Worm (Caenorhabditis elegans) whole organism, early embryonic: Measurements from ENCODE around the gene pept-2.

Experiments
- B0310.2 ChIP-seq: sonication (generic microtip); optimal IDR thresholded peaks from 2 replicates; lab custom pipeline; 2016; ENCODE audit warnings: mild to moderate bottlenecking, missing genetic modification characterization, missing compliant biosample characterization
- F13C5.2 ChIP-seq: sonication (generic microtip); optimal IDR thresholded peaks from 2 replicates; lab custom pipeline; 2017; ENCODE audit warnings: mild to moderate bottlenecking, missing genetic modification characterization, inconsistent platforms, missing compliant biosample characterization
- aly-1 ChIP-seq: sonication (generic microtip); optimal IDR thresholded peaks from 2 replicates; lab custom pipeline; 2016; ENCODE audit warnings: missing genetic modification characterization, missing compliant biosample characterization
- ama-1 ChIP-seq: fragments of 150-350 bp; optimal IDR thresholded peaks from 2 replicates; lab custom pipeline; 2014
- ceh-13 ChIP-seq: fragments of 200-800 bp; sonication (Bioruptor generic); optimal IDR thresholded peaks from 2 replicates; lab custom pipeline; 2018; ENCODE audit warnings: mild to moderate bottlenecking, missing genetic modification characterization, missing compliant biosample characterization
- ceh-36 ChIP-seq: sonication (generic microtip); optimal IDR thresholded peaks from 2 replicates; lab custom pipeline; 2016; ENCODE audit warnings: missing genetic modification characterization, inconsistent platforms, missing compliant biosample characterization
- ets-7 ChIP-seq: sonication (generic microtip); optimal IDR thresholded peaks from 2 replicates; lab custom pipeline; 2016; ENCODE audit warnings: missing genotype, missing genetic modification characterization, missing compliant biosample characterization
- flt-1 ChIP-seq: fragments of 200-800 bp; sonication (Bioruptor generic); IDR thresholded peaks from 2 replicates; pipeline ENCODE4 v1.3.6; 2022; ENCODE audit warnings: missing genetic modification characterization, missing compliant biosample characterization
- hmbx-1 ChIP-seq: sonication (generic microtip); optimal IDR thresholded peaks from 2 replicates; lab custom pipeline; 2016; ENCODE audit warnings: mild to moderate bottlenecking, missing genetic modification characterization, missing compliant biosample characterization
- hmg-4 ChIP-seq: fragments of 200-800 bp; sonication (Bioruptor generic); optimal IDR thresholded peaks from 2 replicates; lab custom pipeline; 2018; ENCODE audit warnings: mild to moderate bottlenecking, missing genetic modification characterization, missing compliant biosample characterization
- hnd-1 ChIP-seq: sonication (generic microtip); optimal IDR thresholded peaks from 2 replicates; lab custom pipeline; 2016; ENCODE audit warnings: missing genetic modification characterization, missing compliant biosample characterization
- pes-1 ChIP-seq: fragments of 200-800 bp; sonication (Bioruptor generic); IDR thresholded peaks from 2 replicates; pipeline ENCODE4 v1.3.6; 2022; ENCODE audit warnings: missing genetic modification reagents, missing genetic modification characterization, missing compliant biosample characterization
- scrt-1 ChIP-seq: fragments of 200-800 bp; sonication (Bioruptor generic); IDR thresholded peaks from 2 replicates; pipeline ENCODE4 v1.3.6; 2022; ENCODE audit warnings: missing genetic modification characterization, missing compliant biosample characterization
- sea-1 ChIP-seq: fragments of 200-800 bp; sonication (Bioruptor generic); conservative IDR thresholded peaks from 2 replicates; pipeline ENCODE4 v1.3.6; 2022; ENCODE audit warnings: missing genetic modification characterization, missing compliant biosample characterization
- tbx-11 ChIP-seq: fragments of 200-800 bp; sonication (Bioruptor generic); IDR thresholded peaks from 2 replicates; pipeline ENCODE4 v1.3.6; 2022; ENCODE audit warnings: missing genetic modification characterization, missing compliant biosample characterization
- tbx-37 ChIP-seq: fragments of 200-800 bp; sonication (Bioruptor generic); conservative IDR thresholded peaks from 2 replicates; pipeline ENCODE4 v1.3.6; 2022; ENCODE audit warnings: missing genetic modification reagents, missing genetic modification characterization, missing compliant biosample characterization
- tra-4 ChIP-seq: sonication (generic microtip); optimal IDR thresholded peaks from 2 replicates; lab custom pipeline; 2017; ENCODE audit warnings: missing genetic modification characterization, missing compliant biosample characterization

pept-2 gene

DNA sequence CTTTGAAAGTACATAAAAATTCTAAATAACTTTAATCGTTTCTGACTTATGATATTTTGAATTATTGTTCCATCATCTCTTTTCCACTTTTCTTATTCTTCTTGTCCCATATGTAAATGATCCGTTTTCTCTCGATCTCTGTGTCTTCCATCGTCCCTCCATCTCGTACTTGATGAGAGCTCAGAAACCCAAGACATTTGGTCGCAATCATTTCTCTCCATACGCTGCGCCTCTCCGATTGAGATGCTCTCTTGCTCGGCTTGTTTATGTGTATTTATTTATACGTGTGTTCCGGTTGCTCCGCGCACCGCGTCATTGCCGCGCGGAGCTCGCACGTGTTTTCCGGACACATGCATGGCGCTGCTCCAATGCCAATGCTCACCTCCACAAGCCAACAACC is 20.9 kb downstream of the pept-2 start:
- TF ChIP-seq tbx-11 (GFP tag; lab: Robert Waterston, UW), result no peak
- no peak for TF ChIP-seq scrt-1 (GFP tag; lab: Robert Waterston, UW)
- TF ChIP-seq ceh-13, result no peak
- no peak for TF ChIP-seq sea-1 (GFP tag; lab: Robert Waterston, UW)
- no peak for TF ChIP-seq B0310.2 (tag; lab: Kevin White, UChicago)
- TF ChIP-seq ets-7, result no peak
- TF ChIP-seq tbx-37 (GFP tag; lab: Robert Waterston, UW), result no peak
- no peak for TF ChIP-seq flt-1 (GFP tag; lab: Robert Waterston, UW)
- no peak for TF ChIP-seq ceh-36 (tag; lab: Kevin White, UChicago)
- TF ChIP-seq tra-4 (tag; lab: Kevin White, UChicago), result no peak
- TF ChIP-seq hnd-1, result no peak
- TF ChIP-seq hmg-4 (GFP tag; lab: Kevin White, UChicago), result no peak
- TF ChIP-seq ama-1, result no peak
- TF ChIP-seq aly-1 (tag; lab: Kevin White, UChicago), result no peak
- no peak for TF ChIP-seq pes-1 (GFP tag; lab: Robert Waterston, UW)

DNA sequence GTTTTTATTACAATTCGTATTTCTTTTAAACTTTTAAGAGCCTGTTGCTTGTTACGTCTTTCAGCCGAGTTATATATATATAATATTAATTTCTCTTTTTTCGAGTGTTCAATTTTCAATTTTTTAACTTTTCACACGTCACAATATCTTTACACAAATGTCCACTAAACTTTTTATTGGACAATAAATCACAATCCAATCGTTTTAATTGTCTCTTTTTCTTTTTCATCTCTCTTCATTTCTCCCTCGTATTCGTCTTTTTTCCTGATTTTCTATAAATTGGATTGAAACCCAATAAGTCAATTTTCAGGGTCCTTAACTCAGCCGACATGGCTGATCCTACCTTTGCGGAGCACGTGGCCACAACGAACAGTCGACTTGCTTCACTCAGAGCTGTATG is 21.6 kb downstream of the pept-2 start, which contains the start of gene miz-1:
Gene miz-1, plus strand, starts transcription at position 301 of the 400 bp plus-strand sequence.
- TF ChIP-seq tra-4 (tag; lab: Kevin White, UChicago) (no peak), sea-1 (GFP tag; lab: Robert Waterston, UW) (no peak), F13C5.2 (tag; lab: Kevin White, UChicago) (no peak), B0310.2 (tag; lab: Kevin White, UChicago) (no peak), ama-1 (no peak), ceh-13 (no peak)

DNA sequence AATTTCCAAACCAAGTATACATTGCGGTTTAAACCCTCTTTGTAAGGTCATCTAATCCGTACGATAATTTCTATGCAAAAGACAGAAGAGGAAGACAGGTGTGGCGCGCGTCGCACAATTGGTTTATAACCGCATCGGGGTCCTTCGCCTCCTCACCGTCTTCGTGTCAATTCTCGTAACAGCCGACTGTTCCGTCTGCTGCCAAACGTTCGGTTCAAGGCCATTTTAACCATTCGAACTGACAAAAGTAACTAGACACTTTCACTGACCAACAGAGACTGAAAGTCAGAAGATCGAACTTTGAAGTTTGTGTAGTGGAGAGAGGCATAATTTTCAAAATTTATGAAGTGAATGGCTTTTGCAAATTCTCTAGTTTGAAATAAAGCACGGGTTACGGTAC is 25.5 kb downstream of the pept-2 start:
- TF ChIP-seq hmg-4 (GFP tag; lab: Kevin White, UChicago) (no peak), ets-7 (no peak), flt-1 (GFP tag; lab: Robert Waterston, UW) (no peak), tbx-11 (GFP tag; lab: Robert Waterston, UW) (no peak), ama-1 (no peak), B0310.2 (tag; lab: Kevin White, UChicago) (no peak), sea-1 (GFP tag; lab: Robert Waterston, UW) (no peak), tra-4 (tag; lab: Kevin White, UChicago) (no peak), tbx-37 (GFP tag; lab: Robert Waterston, UW) (no peak), F13C5.2 (tag; lab: Kevin White, UChicago) (no peak), pes-1 (GFP tag; lab: Robert Waterston, UW) (no peak), ceh-36 (tag; lab: Kevin White, UChicago) (no peak), hmbx-1 (tag; lab: Kevin White, UChicago) (no peak), hnd-1 (no peak), scrt-1 (GFP tag; lab: Robert Waterston, UW) (no peak)

DNA sequence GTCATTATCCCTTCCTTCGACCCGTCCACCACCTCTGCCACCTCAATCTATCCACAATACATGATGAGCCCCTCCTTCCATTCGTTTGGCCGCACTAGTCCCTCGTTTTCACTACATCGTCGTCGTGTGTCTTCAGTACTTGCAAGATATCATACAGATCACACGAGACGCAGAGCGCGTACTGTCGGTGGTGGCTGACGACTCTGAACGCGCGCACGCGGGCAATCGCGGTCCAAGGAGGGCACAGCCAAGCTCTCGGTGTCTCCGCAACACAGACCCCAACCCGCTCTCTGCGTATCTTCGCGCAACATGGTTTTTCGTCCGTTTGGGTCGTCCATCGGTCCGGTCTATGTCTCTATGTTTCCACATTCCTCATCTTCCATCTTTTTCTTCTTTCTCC is 26.6 kb downstream of the pept-2 start:
- TF ChIP-seq tra-4 (tag; lab: Kevin White, UChicago), result no peak
- no peak for TF ChIP-seq tbx-37 (GFP tag; lab: Robert Waterston, UW)
- TF ChIP-seq ama-1, result no peak
- no peak for TF ChIP-seq sea-1 (GFP tag; lab: Robert Waterston, UW)
- no peak; the same call in 1 of the 2 replicates for TF ChIP-seq flt-1 (GFP tag; lab: Robert Waterston, UW)
- TF ChIP-seq ceh-13, result no peak
- TF ChIP-seq tbx-11 (GFP tag; lab: Robert Waterston, UW), result no peak
- peak; percentile 44 for TF ChIP-seq F13C5.2 (tag; lab: Kevin White, UChicago)
- TF ChIP-seq ceh-36 (tag; lab: Kevin White, UChicago), result peak; percentile 21
- TF ChIP-seq aly-1 (tag; lab: Kevin White, UChicago), result peak; percentile 68
- peak; percentile 0 for TF ChIP-seq B0310.2 (tag; lab: Kevin White, UChicago)
- no peak for TF ChIP-seq hnd-1
- peak; percentile 94 for TF ChIP-seq hmg-4 (GFP tag; lab: Kevin White, UChicago)
- peak; percentile 8; the same call in 1 of the 2 replicates for TF ChIP-seq scrt-1 (GFP tag; lab: Robert Waterston, UW)

DNA sequence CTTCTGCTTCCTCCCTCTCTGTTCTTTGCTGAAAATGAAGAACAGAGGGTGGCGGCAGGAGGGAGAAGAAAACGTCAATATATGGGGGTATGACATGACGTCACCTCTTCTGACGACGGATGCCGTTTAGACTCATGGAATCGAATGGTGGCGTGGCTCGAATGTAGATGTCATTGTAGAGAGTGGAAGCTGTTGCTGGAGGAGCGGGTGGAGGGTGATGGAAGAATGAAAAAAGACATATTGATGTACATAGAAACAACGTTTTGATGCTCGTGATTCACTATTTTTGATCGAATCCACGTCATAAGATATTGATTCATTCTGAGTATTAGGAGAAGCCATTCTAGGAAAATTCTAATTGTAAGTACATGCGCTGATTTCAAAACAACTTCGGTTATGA is 28.6 kb downstream of the pept-2 start:
- TF ChIP-seq aly-1 (tag; lab: Kevin White, UChicago), result no peak
- no peak for TF ChIP-seq tbx-11 (GFP tag; lab: Robert Waterston, UW)
- TF ChIP-seq ceh-13, result no peak
- no peak for TF ChIP-seq hmbx-1 (tag; lab: Kevin White, UChicago)
- TF ChIP-seq flt-1 (GFP tag; lab: Robert Waterston, UW), result no peak

DNA sequence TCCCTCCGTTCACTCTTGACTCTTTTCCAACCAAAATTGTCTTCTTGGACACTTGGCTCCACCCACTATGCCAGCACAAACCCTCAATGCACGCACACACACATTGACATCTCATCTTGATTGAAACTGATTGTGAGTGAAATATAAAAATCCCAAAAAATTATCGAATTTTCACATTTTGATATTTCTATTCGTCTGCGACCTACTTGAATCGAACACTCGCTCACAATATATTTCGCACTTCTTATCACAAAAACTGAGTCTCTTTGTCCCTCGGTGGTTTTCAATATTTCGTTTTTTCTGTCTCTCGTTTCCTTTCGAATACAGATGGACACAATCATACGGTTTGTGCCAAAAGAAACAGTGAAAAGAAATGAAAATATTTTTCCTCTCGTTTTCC is 29.7 kb downstream of the pept-2 start:
- TF ChIP-seq ets-7 (no peak), F13C5.2 (tag; lab: Kevin White, UChicago) (no peak), hnd-1 (no peak), sea-1 (GFP tag; lab: Robert Waterston, UW) (no peak), tbx-37 (GFP tag; lab: Robert Waterston, UW) (no peak), tra-4 (tag; lab: Kevin White, UChicago) (no peak), hmg-4 (GFP tag; lab: Kevin White, UChicago) (no peak), aly-1 (tag; lab: Kevin White, UChicago) (no peak), flt-1 (GFP tag; lab: Robert Waterston, UW) (no peak), ceh-13 (no peak), tbx-11 (GFP tag; lab: Robert Waterston, UW) (no peak), B0310.2 (tag; lab: Kevin White, UChicago) (no peak), ceh-36 (tag; lab: Kevin White, UChicago) (no peak), scrt-1 (GFP tag; lab: Robert Waterston, UW) (no peak)

DNA sequence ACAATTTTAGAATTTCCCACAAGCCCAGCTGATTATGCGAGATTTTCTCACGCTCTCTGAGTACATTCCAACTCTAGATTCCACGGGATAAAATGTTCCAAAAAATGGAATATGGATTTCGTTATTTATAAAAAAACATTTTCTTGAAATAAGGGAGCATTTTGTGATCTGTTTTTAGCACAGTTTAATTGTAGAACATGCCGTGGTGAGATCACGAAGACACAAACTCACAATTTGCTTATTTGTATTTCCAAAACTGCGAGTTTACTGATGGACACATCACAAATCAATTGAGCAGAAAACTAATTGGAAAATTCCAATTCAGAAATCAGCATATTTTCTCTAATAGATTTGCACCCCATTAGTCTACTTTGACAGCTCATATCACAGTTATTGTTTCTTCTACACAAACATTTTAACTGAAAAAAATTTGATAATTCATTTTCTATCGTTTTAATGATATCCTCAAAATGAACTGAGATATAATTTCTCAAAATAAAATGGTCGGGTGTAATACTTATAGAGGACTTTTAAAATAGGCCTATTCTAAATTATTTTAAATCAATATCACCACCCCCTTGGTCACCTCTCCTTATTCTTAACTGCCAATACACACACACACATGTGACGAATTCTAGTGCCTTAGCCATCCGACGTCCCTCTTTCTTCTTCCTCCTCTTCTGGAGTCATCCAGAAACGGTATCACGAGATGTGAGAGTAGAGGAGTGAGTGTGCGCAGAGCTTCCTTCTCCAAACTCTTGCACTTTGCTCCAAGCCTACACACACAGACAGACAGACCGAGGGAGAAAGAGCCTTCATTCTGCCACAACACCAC is 30.6 kb downstream of the pept-2 start:
- TF ChIP-seq aly-1 (tag; lab: Kevin White, UChicago), result peak; percentile 46
- no peak for TF ChIP-seq hmg-4 (GFP tag; lab: Kevin White, UChicago)
- TF ChIP-seq sea-1 (GFP tag; lab: Robert Waterston, UW), result no peak
- TF ChIP-seq ama-1, result no peak
- no peak for TF ChIP-seq flt-1 (GFP tag; lab: Robert Waterston, UW)
- TF ChIP-seq B0310.2 (tag; lab: Kevin White, UChicago), result no peak
- no peak for TF ChIP-seq tra-4 (tag; lab: Kevin White, UChicago)
- TF ChIP-seq ceh-36 (tag; lab: Kevin White, UChicago), result no peak
